Worm (Caenorhabditis elegans): Measurements from ENCODE around the gene Y49E10.29.

Gene Y49E10.29

DNA sequence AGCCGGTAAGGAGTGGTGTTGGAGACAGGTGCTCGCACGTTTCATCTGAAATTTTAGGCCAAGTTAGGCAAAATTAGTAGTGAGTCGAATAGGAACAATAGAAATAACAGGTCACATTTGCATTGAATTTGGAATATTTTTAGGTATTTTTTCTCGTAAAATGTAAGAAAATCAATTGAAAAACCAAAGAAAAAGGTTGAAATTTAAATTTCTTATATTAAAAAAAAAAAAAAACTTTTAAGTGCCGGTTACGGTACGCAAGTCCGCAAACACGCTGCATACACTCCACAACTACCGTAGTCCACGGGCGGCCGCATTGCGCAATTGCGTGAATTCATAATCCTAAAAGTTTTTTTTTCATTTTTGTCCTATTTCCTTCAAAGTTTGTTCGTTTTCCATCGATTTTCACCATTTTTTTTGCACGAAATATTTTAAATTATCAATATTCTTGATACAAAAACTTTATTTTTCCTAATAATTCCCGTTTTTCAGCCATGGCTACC is 26.7 kb downstream of the Y49E10.29 start, which contains the start of the genes Y111B2A.1 and Y111B2A.2:
Y111B2A.1 (minus strand) TSS at position 51 of the 503 bp plus-strand sequence.
Y111B2A.2 (plus strand) TSS at position 493 of the 503 bp plus-strand sequence.
- TF ChIP-seq nhr-23 (tag; optimal IDR thresholded peaks at IDR 0.05) (no peak), elt-2 (tag; optimal IDR thresholded peaks at IDR 0.05) (no peak)

DNA sequence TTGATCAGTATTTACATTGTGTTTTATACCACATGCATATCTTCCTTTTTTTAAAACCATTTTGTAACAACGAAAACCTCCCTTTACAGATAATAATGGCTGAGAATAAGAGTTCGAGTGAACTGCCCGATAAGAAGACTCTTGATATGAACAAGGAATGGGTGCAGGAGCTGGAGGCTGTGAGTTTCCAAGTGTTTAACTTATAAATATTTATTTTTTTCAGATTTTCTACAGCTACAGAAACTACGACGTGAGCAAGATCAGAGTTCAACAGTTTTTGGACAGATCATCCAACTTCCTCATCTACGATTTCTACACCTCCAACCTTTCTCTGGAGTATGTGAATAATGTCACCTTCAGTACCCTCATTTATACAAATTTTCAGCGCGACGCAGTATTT is 27.5 kb downstream of the Y49E10.29 start, which contains the start of gene herd-1:
herd-1 (plus strand) TSS at position 90 of the 400 bp plus-strand sequence.
- no peak for TF ChIP-seq nhr-43 (tag; optimal IDR thresholded peaks at IDR 0.05; ENCODE audit: poor library complexity, severe bottlenecking)

- peak; percentile 34 for TF ChIP-seq hmg-11 (tag; optimal IDR thresholded peaks at IDR 0.05)
- peak; percentile 42 for TF ChIP-seq nfya-1 (tag; optimal IDR thresholded peaks at IDR 0.05; ENCODE audit: insufficient read depth)
- no peak for TF ChIP-seq ztf-4 (tag; optimal IDR thresholded peaks at IDR 0.05)
Measured at ce11 chrIII:12499245-12499644, 30.3 kb downstream of the Y49E10.29 start, which contains the start of gene sql-1. Gene sql-1, plus strand, starts transcription at chrIII:12499557.

DNA sequence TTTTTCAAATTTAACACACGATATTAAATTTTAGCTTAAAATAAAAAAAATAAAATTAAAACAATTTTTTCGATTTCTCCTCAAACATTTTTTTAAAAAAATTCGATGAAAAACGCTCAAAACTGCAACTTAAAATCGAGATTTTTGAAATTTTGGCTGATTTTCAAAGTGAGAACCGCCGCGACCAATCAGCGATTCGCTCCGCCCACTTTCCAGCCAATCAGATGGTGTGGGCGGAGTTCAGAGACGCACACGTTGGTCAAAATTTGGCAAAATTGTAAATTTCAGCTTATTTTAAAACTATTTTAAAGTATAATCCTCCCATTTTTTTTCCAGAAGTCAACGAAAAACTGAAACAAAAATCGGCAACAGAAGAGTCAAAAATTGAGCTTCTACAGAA is 41.5 kb downstream of the Y49E10.29 start:
- no peak for TF ChIP-seq ceh-82 (tag; optimal IDR thresholded peaks at IDR 0.05)
- TF ChIP-seq R02D3.7 (tag; optimal IDR thresholded peaks at IDR 0.05), result no peak
- TF ChIP-seq jun-1 (tag; optimal IDR thresholded peaks at IDR 0.05), result no peak
- TF ChIP-seq ztf-11 (tag; optimal IDR thresholded peaks at IDR 0.05), result no peak
- TF ChIP-seq nfya-1 (tag; optimal IDR thresholded peaks at IDR 0.05; ENCODE audit: insufficient read depth), result peak; percentile 70

- TF ChIP-seq nhr-28 (tag; optimal IDR thresholded peaks at IDR 0.05) (no peak), ceh-28 (tag; optimal IDR thresholded peaks at IDR 0.05) (peak; percentile 93)
Measured at ce11 chrIII:12517674-12518073, 48.7 kb downstream of the Y49E10.29 start.

Measured in whole organism, L3 larva.